Worm (Caenorhabditis elegans): ENCODE data around the gene txt-5.

DNA sequence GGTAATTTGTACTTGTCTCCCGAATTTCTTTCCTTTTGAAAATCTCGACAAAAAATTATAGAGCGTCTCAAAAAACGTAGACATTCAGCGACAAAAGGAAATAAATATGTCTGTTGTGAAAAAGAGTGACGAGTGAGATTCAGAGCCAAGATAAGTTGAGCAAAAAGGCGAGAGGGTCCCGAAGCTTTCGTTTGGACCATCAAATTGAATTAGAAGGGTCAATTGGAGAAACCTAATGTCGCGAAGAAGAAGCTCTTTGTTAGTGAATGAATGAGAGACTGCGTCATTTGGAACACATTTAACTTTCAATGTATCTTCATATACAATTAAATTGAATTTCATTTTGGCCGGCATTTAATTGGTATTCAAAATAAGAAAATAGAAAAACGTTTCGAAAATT lies 20.4 kb downstream of the txt-5 start:
- TF ChIP-seq ces-1 (GFP tag; optimal IDR thresholded peaks at IDR 0.05) (peak; percentile 65), unc-62 (GFP tag; optimal IDR thresholded peaks at IDR 0.05 in 1 of 2) (no peak), unc-62 (tag; optimal IDR thresholded peaks at IDR 0.05) (no peak), lin-39 (tag; optimal IDR thresholded peaks at IDR 0.05) (no peak), ama-1 (optimal IDR thresholded peaks at IDR 0.05) (no peak)
